Worm (Caenorhabditis elegans) whole organism, mixed stage, embryonic: Measurements from ENCODE around the gene dop-3.

Experiments
- M03D4.4 ChIP-seq: sonication (generic microtip); optimal IDR thresholded peaks from 2 replicates; lab custom pipeline; 2017; ENCODE audit warnings: mild to moderate bottlenecking, missing genetic modification characterization, missing compliant biosample characterization
- bed-3 ChIP-seq: fragments of 200-800 bp; sonication (Bioruptor generic); optimal IDR thresholded peaks from 3 replicates; lab custom pipeline; 2018; ENCODE audit warnings: mild to moderate bottlenecking, missing genetic modification characterization, moderate library complexity, missing compliant biosample characterization
- blmp-1 ChIP-seq: fragments of 150-350 bp; optimal IDR thresholded peaks from 2 replicates; lab custom pipeline; 2014; ENCODE audit warnings: missing biosample characterization, missing genetic modification characterization
- ceh-39 ChIP-seq: fragments of 150-350 bp; optimal IDR thresholded peaks from 2 replicates; lab custom pipeline; 2014; ENCODE audit warnings: missing biosample characterization, missing genetic modification characterization
- ceh-43 ChIP-seq: fragments of 200-800 bp; sonication (Bioruptor generic); optimal IDR thresholded peaks from 2 replicates; lab custom pipeline; 2018; ENCODE audit warnings: mild to moderate bottlenecking, missing genetic modification characterization, moderate library complexity, missing compliant biosample characterization
- ceh-83 ChIP-seq: fragments of 200-800 bp; sonication (Bioruptor generic); optimal IDR thresholded peaks from 2 replicates; lab custom pipeline; 2018; ENCODE audit warnings: mild to moderate bottlenecking, missing genetic modification characterization, missing compliant biosample characterization
- ces-1 ChIP-seq: fragments of 150-350 bp; optimal IDR thresholded peaks from 2 replicates; lab custom pipeline; 2014; ENCODE audit warnings: missing biosample characterization, missing genetic modification reagents, missing genetic modification characterization
- cnd-1 ChIP-seq: fragments of 200-800 bp; sonication (Bioruptor generic); optimal IDR thresholded peaks from 2 replicates; lab custom pipeline; 2018; ENCODE audit warnings: mild to moderate bottlenecking, missing genetic modification characterization, missing compliant biosample characterization
- elt-1 ChIP-seq: sonication (generic microtip); optimal IDR thresholded peaks from 2 replicates; lab custom pipeline; 2017; ENCODE audit warnings: missing genetic modification characterization, mild to moderate bottlenecking, missing compliant biosample characterization, antibody characterized with exemption, moderate library complexity, borderline replicate concordance; ENCODE audit not compliant: insufficient read depth
- elt-3 ChIP-seq: fragments of 150-350 bp; optimal IDR thresholded peaks from 2 replicates; lab custom pipeline; 2014; ENCODE audit warnings: missing biosample characterization, missing genetic modification characterization
- hlh-1 ChIP-seq: fragments of 150-350 bp; optimal IDR thresholded peaks from 2 replicates; lab custom pipeline; 2014; ENCODE audit warnings: missing biosample characterization, missing genetic modification reagents, missing genetic modification characterization
- lin-13 ChIP-seq: fragments of 150-350 bp; optimal IDR thresholded peaks from 2 replicates; lab custom pipeline; 2014; ENCODE audit warnings: missing biosample characterization, missing genetic modification characterization
- lin-32 ChIP-seq: fragments of 200-800 bp; sonication (Bioruptor generic); optimal IDR thresholded peaks from 2 replicates; lab custom pipeline; 2018; ENCODE audit warnings: mild to moderate bottlenecking, missing genetic modification characterization, missing compliant biosample characterization
- lsy-2 ChIP-seq: fragments of 150-350 bp; optimal IDR thresholded peaks from 2 replicates; lab custom pipeline; 2014; ENCODE audit warnings: missing biosample characterization, missing genetic modification characterization
- mls-2 ChIP-seq: sonication (generic microtip); optimal IDR thresholded peaks from 2 replicates; lab custom pipeline; 2016; ENCODE audit warnings: mild to moderate bottlenecking, missing genetic modification characterization, moderate library complexity, missing compliant biosample characterization
- nhr-12 ChIP-seq: fragments of 150-350 bp; optimal IDR thresholded peaks from 2 replicates; lab custom pipeline; 2014; ENCODE audit warnings: missing biosample characterization, missing genetic modification characterization
- nhr-2 ChIP-seq: fragments of 150-350 bp; optimal IDR thresholded peaks from 2 replicates; lab custom pipeline; 2014; ENCODE audit warnings: missing biosample characterization, missing genetic modification characterization
- nhr-237 ChIP-seq: fragments of 150-350 bp; optimal IDR thresholded peaks from 2 replicates; lab custom pipeline; 2014; ENCODE audit warnings: missing biosample characterization, missing genetic modification characterization
- nhr-28 ChIP-seq: fragments of 150-350 bp; optimal IDR thresholded peaks from 2 replicates; lab custom pipeline; 2014; ENCODE audit warnings: missing biosample characterization, missing genetic modification characterization
- nhr-76 ChIP-seq: sonication (generic microtip); optimal IDR thresholded peaks from 2 replicates; lab custom pipeline; 2017; ENCODE audit warnings: missing biosample characterization, missing genetic modification characterization
- pha-4 ChIP-seq: fragments of 150-350 bp; optimal IDR thresholded peaks from 2 replicates; lab custom pipeline; 2018; ENCODE audit warnings: missing biosample characterization, missing genetic modification reagents, missing genetic modification characterization
- sem-2 ChIP-seq: fragments of 200-800 bp; sonication (Bioruptor generic); optimal IDR thresholded peaks from 2 replicates; lab custom pipeline; 2018; ENCODE audit warnings: mild to moderate bottlenecking, missing genetic modification characterization, missing compliant biosample characterization
- snpc-4 ChIP-seq: fragments of 150-350 bp; optimal IDR thresholded peaks from 2 replicates; lab custom pipeline; 2014; ENCODE audit warnings: missing biosample characterization, missing genetic modification characterization
- sptf-1 ChIP-seq: sonication (generic microtip); optimal IDR thresholded peaks from 2 replicates; lab custom pipeline; 2017; ENCODE audit warnings: mild to moderate bottlenecking, missing genetic modification characterization, moderate library complexity, missing compliant biosample characterization
- tbx-8 ChIP-seq: fragments of 200-800 bp; sonication (Bioruptor generic); optimal IDR thresholded peaks from 2 replicates; lab custom pipeline; 2018; ENCODE audit warnings: mild to moderate bottlenecking, missing genetic modification characterization, moderate library complexity, missing compliant biosample characterization
- unc-120 ChIP-seq: sonication (generic microtip); optimal IDR thresholded peaks from 2 replicates; lab custom pipeline; 2017; ENCODE audit warnings: missing genetic modification characterization, missing compliant biosample characterization; ENCODE audit not compliant: poor library complexity, severe bottlenecking
- unc-39 ChIP-seq: fragments of 150-350 bp; optimal IDR thresholded peaks from 2 replicates; lab custom pipeline; 2014; ENCODE audit warnings: missing biosample characterization, missing genetic modification characterization
- unc-62 ChIP-seq: fragments of 150-350 bp; optimal IDR thresholded peaks from 2 replicates; lab custom pipeline; 2014; ENCODE audit warnings: missing biosample characterization, missing genetic modification reagents, missing genetic modification characterization
- zip-8 ChIP-seq: fragments of 150-350 bp; optimal IDR thresholded peaks from 2 replicates; lab custom pipeline; 2014; ENCODE audit warnings: missing biosample characterization, missing genetic modification characterization
- ztf-11 ChIP-seq: fragments of 150-350 bp; optimal IDR thresholded peaks from 2 replicates; lab custom pipeline; 2014; ENCODE audit warnings: missing biosample characterization, missing genetic modification characterization

Gene dop-3

ce11 chrX:6591674-6592073 lies 22.1 kb upstream of the dop-3 start:
- TF ChIP-seq unc-120 (peak; percentile 57), ces-1 (GFP tag; lab: Kevin White, UChicago) (no peak), hlh-1 (peak; percentile 79), unc-62 (GFP tag; lab: Kevin White, UChicago) (peak; percentile 41)
- TF ChIP-seq, all 35 proteins: peak for 3

ce11 chrX:6588495-6588894 lies 19.0 kb upstream of the dop-3 start, which contains the start of gene fbxl-4:
fbxl-4 (plus strand) TSS chrX:6588795.
- TF ChIP-seq ceh-83 (GFP tag; lab: Kevin White, UChicago) (no peak), nhr-237 (no peak), blmp-1 (tag; lab: Kevin White, UChicago) (no peak), elt-3 (tag; lab: Kevin White, UChicago) (no peak), bed-3 (GFP tag; lab: Kevin White, UChicago) (no peak), unc-39 (tag; lab: Kevin White, UChicago) (no peak), ztf-11 (tag; lab: Kevin White, UChicago) (no peak), M03D4.4 (tag; lab: Kevin White, UChicago) (no peak), nhr-12 (no peak), cnd-1 (no peak), hlh-1 (no peak), tbx-8 (GFP tag; lab: Kevin White, UChicago) (no peak), nhr-76 (tag; lab: Kevin White, UChicago) (no peak), elt-1 (no peak), pha-4 (no peak), ceh-39 (tag; lab: Kevin White, UChicago) (no peak)
- TF ChIP-seq, all 35 proteins: peak for 0

ce11 chrX:6583385-6583784 lies 13.9 kb upstream of the dop-3 start:
- no peak for TF ChIP-seq ceh-43 (GFP tag; lab: Kevin White, UChicago)
- no peak for TF ChIP-seq tbx-8 (GFP tag; lab: Kevin White, UChicago)
- no peak for TF ChIP-seq unc-39 (tag; lab: Kevin White, UChicago)
- no peak for TF ChIP-seq unc-62 (GFP tag; lab: Kevin White, UChicago)
- no peak for TF ChIP-seq mls-2
- no peak for TF ChIP-seq snpc-4 (tag; lab: Kevin White, UChicago)
- TF ChIP-seq zip-8 (tag; lab: Kevin White, UChicago): no peak
- TF ChIP-seq pha-4: no peak

ce11 chrX:6575992-6576391 lies 6.5 kb upstream of the dop-3 start:
- TF ChIP-seq snpc-4 (tag; lab: Kevin White, UChicago): no peak
- TF ChIP-seq lin-32 (GFP tag; lab: Kevin White, UChicago): no peak
- TF ChIP-seq hlh-1: peak; percentile 33
- TF ChIP-seq elt-3 (tag; lab: Kevin White, UChicago): no peak
- no peak for TF ChIP-seq tbx-8 (GFP tag; lab: Kevin White, UChicago)
- peak; percentile 1 for TF ChIP-seq unc-62 (GFP tag; lab: Kevin White, UChicago)
- TF ChIP-seq nhr-28 (tag; lab: Kevin White, UChicago): no peak
- no peak for TF ChIP-seq mls-2
- no peak for TF ChIP-seq M03D4.4 (tag; lab: Kevin White, UChicago)
- TF ChIP-seq lsy-2 (tag; lab: Kevin White, UChicago): no peak

- TF ChIP-seq mls-2: no peak
- no peak for TF ChIP-seq blmp-1 (tag; lab: Kevin White, UChicago)
- no peak for TF ChIP-seq zip-8 (tag; lab: Kevin White, UChicago)
- TF ChIP-seq lsy-2 (tag; lab: Kevin White, UChicago): no peak
- TF ChIP-seq lin-32 (GFP tag; lab: Kevin White, UChicago): no peak
- no peak for TF ChIP-seq nhr-2 (tag; lab: Kevin White, UChicago)
- TF ChIP-seq nhr-12: no peak
- TF ChIP-seq hlh-1: no peak
- no peak for TF ChIP-seq lin-13 (tag; lab: Kevin White, UChicago)
- TF ChIP-seq nhr-237: no peak
- TF ChIP-seq bed-3 (GFP tag; lab: Kevin White, UChicago): no peak
- TF ChIP-seq unc-62 (GFP tag; lab: Kevin White, UChicago): no peak
- no peak for TF ChIP-seq sptf-1 (tag; lab: Kevin White, UChicago)
- no peak for TF ChIP-seq sem-2 (GFP tag; lab: Kevin White, UChicago)
- no peak for TF ChIP-seq ceh-83 (GFP tag; lab: Kevin White, UChicago)
Observed at ce11 chrX:6572987-6573386, 3.5 kb upstream of the dop-3 start.
